Worm (Caenorhabditis elegans) whole organism, L4/young adult: ENCODE results near the gene C49C3.7.

Experiments used
- W03F9.2 ChIP-seq: fragments of 150-350 bp; optimal IDR thresholded peaks from 2 replicates; lab custom pipeline; 2014; ENCODE audit warnings: missing biosample characterization, missing genetic modification characterization
- dao-5 ChIP-seq: sonication (generic microtip); optimal IDR thresholded peaks from 2 replicates; lab custom pipeline; 2016; ENCODE audit warnings: missing genotype, missing genetic modification characterization, moderate library complexity, missing compliant biosample characterization
- him-1 ChIP-seq: sonication (generic microtip); optimal IDR thresholded peaks from 2 replicates; lab custom pipeline; 2016; ENCODE audit warnings: missing genotype, missing genetic modification reagents, missing genetic modification characterization, missing compliant biosample characterization

Gene C49C3.7

ce11 chrIV:17320445-17320844 is 11.9 kb upstream of the C49C3.7 start, which contains the start of gene C49C3.4:
TSS of gene C49C3.4 (plus strand) at chrIV:17320795.
- TF ChIP-seq him-1 (tag; lab: Kevin White, UChicago) = no peak
- TF ChIP-seq W03F9.2 (tag; lab: Kevin White, UChicago) = no peak
- no peak for TF ChIP-seq dao-5

ce11 chrIV:17328834-17329233 is 3.5 kb upstream of the C49C3.7 start, which contains the start of gene ceh-88:
TSS of gene ceh-88 (plus strand) at chrIV:17329188.
- TF ChIP-seq W03F9.2 (tag; lab: Kevin White, UChicago) = no peak
- no peak for TF ChIP-seq him-1 (tag; lab: Kevin White, UChicago)
- no peak for TF ChIP-seq dao-5

- TF ChIP-seq W03F9.2 (tag; lab: Kevin White, UChicago) (no peak), him-1 (tag; lab: Kevin White, UChicago) (no peak), dao-5 (no peak)
Measured at ce11 chrIV:17331100-17331577, 1.2 kb upstream of the C49C3.7 start, which contains the start of gene C49C3.6. TSS of gene C49C3.6 (plus strand) at chrIV:17331527.

- no peak for TF ChIP-seq W03F9.2 (tag; lab: Kevin White, UChicago)
Measured at ce11 chrIV:17333542-17334281, 1.4 kb downstream of the C49C3.7 start, which contains the start of gene C49C3.15. TSS of gene C49C3.15 (plus strand) at chrIV:17334231.

ce11 chrIV:17335031-17335430 is 2.7 kb downstream of the C49C3.7 start, which contains the start of gene C49C3.8:
TSS of gene C49C3.8 (plus strand) at chrIV:17335203.
- TF ChIP-seq W03F9.2 (tag; lab: Kevin White, UChicago) (no peak), him-1 (tag; lab: Kevin White, UChicago) (no peak), dao-5 (no peak)

ce11 chrIV:17338920-17339510 is 6.7 kb downstream of the C49C3.7 start, which contains the start of gene C49C3.10:
TSS of gene C49C3.10 (minus strand) at chrIV:17338970.
- TF ChIP-seq him-1 (tag; lab: Kevin White, UChicago) (no peak), dao-5 (no peak)

- no peak for TF ChIP-seq dao-5
- TF ChIP-seq him-1 (tag; lab: Kevin White, UChicago) = no peak
- no peak for TF ChIP-seq W03F9.2 (tag; lab: Kevin White, UChicago)
Measured at ce11 chrIV:17341033-17341432, 8.7 kb downstream of the C49C3.7 start.

ce11 chrIV:17342179-17342578 is 9.8 kb downstream of the C49C3.7 start, which contains the start of gene C49C3.9:
TSS of gene C49C3.9 (minus strand) at chrIV:17342314.
- TF ChIP-seq dao-5 (no peak), W03F9.2 (tag; lab: Kevin White, UChicago) (no peak), him-1 (tag; lab: Kevin White, UChicago) (no peak)

- no peak for TF ChIP-seq him-1 (tag; lab: Kevin White, UChicago)
- TF ChIP-seq dao-5 = no peak
- TF ChIP-seq W03F9.2 (tag; lab: Kevin White, UChicago) = no peak
Measured at ce11 chrIV:17342667-17343066, 10.3 kb downstream of the C49C3.7 start, which contains the start of gene C49C3.21. TSS of gene C49C3.21 (plus strand) at chrIV:17342967.

- TF ChIP-seq dao-5 (no peak), him-1 (tag; lab: Kevin White, UChicago) (no peak), W03F9.2 (tag; lab: Kevin White, UChicago) (no peak)
Measured at ce11 chrIV:17343482-17343881, 11.1 kb downstream of the C49C3.7 start, which contains the start of gene C49C3.11. TSS of gene C49C3.11 (plus strand) at chrIV:17343782.

ce11 chrIV:17346599-17347218 is 14.3 kb downstream of the C49C3.7 start, which contains the start of the genes clec-197 and clec-198:
TSS of gene clec-197 (minus strand) at chrIV:17346699.
TSS of gene clec-198 (plus strand) at chrIV:17347168.
- TF ChIP-seq dao-5 = no peak
- no peak for TF ChIP-seq him-1 (tag; lab: Kevin White, UChicago)
- TF ChIP-seq W03F9.2 (tag; lab: Kevin White, UChicago) = no peak

ce11 chrIV:17351586-17351985 is 19.2 kb downstream of the C49C3.7 start, which contains the start of gene clec-199:
TSS of gene clec-199 (plus strand) at chrIV:17351886.
- no peak for TF ChIP-seq dao-5
- no peak for TF ChIP-seq W03F9.2 (tag; lab: Kevin White, UChicago)
- TF ChIP-seq him-1 (tag; lab: Kevin White, UChicago) = no peak

- TF ChIP-seq him-1 (tag; lab: Kevin White, UChicago) (no peak), dao-5 (no peak), W03F9.2 (tag; lab: Kevin White, UChicago) (no peak)
Measured at ce11 chrIV:17361143-17361542, 28.8 kb downstream of the C49C3.7 start, which contains the start of gene clec-202. TSS of gene clec-202 (plus strand) at chrIV:17361443.
